Fruit fly (Drosophila melanogaster): ENCODE measurements around the gene nac.

- TF ChIP-seq CG6163 (GFP tag; IDR thresholded peaks at IDR 0.05), result no peak
- TF ChIP-seq CG6808 (GFP tag; optimal IDR thresholded peaks at IDR 0.05), result no peak
- no peak for TF ChIP-seq dac (GFP tag; optimal IDR thresholded peaks at IDR 0.05)
- no peak for TF ChIP-seq topi (GFP tag; optimal IDR thresholded peaks at IDR 0.05)
- no peak for TF ChIP-seq cyc (GFP tag; optimal IDR thresholded peaks at IDR 0.05)
- no peak for TF ChIP-seq Eip78C (GFP tag)
- no peak for TF ChIP-seq Sox102F (GFP tag; optimal IDR thresholded peaks at IDR 0.05)
- TF ChIP-seq fkh (GFP tag; optimal IDR thresholded peaks at IDR 0.05), result no peak
- no peak for TF ChIP-seq fd59A (GFP tag; optimal IDR thresholded peaks at IDR 0.05)
Measured at dm6 chr3R:8290478-8290877, 13.3 kb downstream of the nac start, which contains the start of gene CG11672.

Data from whole organism, prepupa.